Worm (Caenorhabditis elegans): ENCODE results near the gene F11A5.13.

ce11 chrV:16271121-16271520 is 44.6 kb upstream of the F11A5.13 start, which contains the start of gene T13F3.6:
- no peak for TF ChIP-seq W03F9.2 (tag; optimal IDR thresholded peaks at IDR 0.05)
- no peak for TF ChIP-seq him-1 (tag; optimal IDR thresholded peaks at IDR 0.05)
- TF ChIP-seq dao-5 (tag; optimal IDR thresholded peaks at IDR 0.05): no peak

Measured in whole organism, L4/young adult.